Fruit fly (Drosophila melanogaster): Measurements from ENCODE around the gene Fum4.

DNA sequence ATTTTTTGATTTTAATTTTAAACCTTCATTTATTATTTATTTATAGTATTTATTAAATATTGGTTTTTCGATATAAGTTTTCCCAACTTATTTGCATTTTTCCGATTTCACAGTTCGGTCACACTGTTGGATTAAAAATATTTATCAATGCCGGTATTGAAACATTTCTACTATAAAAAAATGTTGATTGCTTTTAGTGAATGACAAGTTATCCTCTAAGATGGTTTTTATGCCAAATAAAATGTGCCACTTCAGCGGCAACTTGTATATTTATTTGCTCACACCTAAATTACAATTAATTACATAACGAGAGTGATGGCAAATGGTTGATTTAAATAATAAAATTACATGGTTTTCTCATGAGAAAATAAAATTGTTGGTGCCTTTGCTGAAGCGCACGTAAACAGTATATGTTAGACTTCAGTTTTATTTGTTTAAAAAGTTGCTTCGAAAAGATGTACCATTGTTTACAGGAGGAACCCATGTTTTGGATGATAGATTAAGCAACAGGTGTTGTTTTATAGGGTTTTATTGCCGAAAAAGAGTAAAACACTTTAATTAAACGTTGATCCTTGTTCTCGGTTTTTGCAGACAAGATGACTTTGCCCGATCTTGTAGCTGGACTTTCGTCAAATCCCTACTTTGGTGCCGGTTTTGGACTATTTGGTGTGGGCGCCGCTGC is 31.4 kb upstream of the Fum4 start, which contains the start of gene Bcs1:
- TF ChIP-seq CG32121 (GFP tag; IDR thresholded peaks at IDR 0.05) (no peak), CG8159 (tag; optimal IDR thresholded peaks at IDR 0.05) (no peak), CG15710 (tag; optimal IDR thresholded peaks at IDR 0.05) (no peak), CG10348 (GFP tag; IDR thresholded peaks at IDR 0.05) (no peak), EcR (GFP tag; optimal IDR thresholded peaks at IDR 0.05) (no peak), CG12605 (GFP tag; IDR thresholded peaks at IDR 0.05) (no peak), CG17806 (tag; optimal IDR thresholded peaks at IDR 0.05) (no peak), CG9948 (tag; optimal IDR thresholded peaks at IDR 0.05) (no peak)

Data from whole organism, pupa.